Fruit fly (Drosophila melanogaster) whole organism, pupa: Measurements from ENCODE around the gene CG18810.

Experiments used
- CG12605 ChIP-seq: fragments of 200-800 bp; sonication (Bioruptor generic); IDR thresholded peaks from 2 replicates; pipeline ENCODE4 v1.3.6; 2022; ENCODE audit warnings: missing biosample characterization, missing genetic modification characterization
- CG13204 ChIP-seq: fragments of 200-800 bp; sonication (Bioruptor generic); optimal IDR thresholded peaks from 2 replicates; lab custom pipeline; 2018; ENCODE audit warnings: missing biosample characterization, mild to moderate bottlenecking, missing genetic modification characterization, moderate library complexity
- CG14655 ChIP-seq: fragments of 200-800 bp; sonication (Bioruptor generic); optimal IDR thresholded peaks from 3 replicates; lab custom pipeline; 2017; ENCODE audit warnings: mild to moderate bottlenecking, missing biosample characterization, missing genetic modification reagents, missing genetic modification characterization
- CG15710 ChIP-seq: fragments of 200-800 bp; sonication (Bioruptor generic); optimal IDR thresholded peaks from 2 replicates; lab custom pipeline; 2018; ENCODE audit warnings: missing biosample characterization, mild to moderate bottlenecking, missing genetic modification characterization, moderate library complexity
- CG32121 ChIP-seq: fragments of 200-800 bp; sonication (Bioruptor generic); IDR thresholded peaks from 2 replicates; pipeline ENCODE4 v1.3.6; 2022; ENCODE audit warnings: missing biosample characterization, missing genetic modification characterization
- CG34367 ChIP-seq: fragments of 200-800 bp; sonication (Bioruptor generic); optimal IDR thresholded peaks from 2 replicates; lab custom pipeline; 2018; ENCODE audit warnings: missing biosample characterization, mild to moderate bottlenecking, missing genetic modification characterization
- CG4496 ChIP-seq: fragments of 200-800 bp; sonication (Bioruptor generic); IDR thresholded peaks from 3 replicates; pipeline ENCODE4 v1.3.6; 2022; ENCODE audit warnings: missing biosample characterization, missing genetic modification characterization
- CG8159 ChIP-seq: fragments of 200-800 bp; sonication (Bioruptor generic); optimal IDR thresholded peaks from 3 replicates; lab custom pipeline; 2018; ENCODE audit warnings: missing biosample characterization, mild to moderate bottlenecking, missing genetic modification characterization, moderate library complexity
- CG8301 ChIP-seq: fragments of 200-800 bp; sonication (Bioruptor generic); optimal IDR thresholded peaks from 2 replicates; lab custom pipeline; 2018; ENCODE audit warnings: missing biosample characterization, mild to moderate bottlenecking, missing genetic modification characterization
- CG9948 ChIP-seq: fragments of 200-800 bp; sonication (Bioruptor generic); optimal IDR thresholded peaks from 2 replicates; lab custom pipeline; 2018; ENCODE audit warnings: missing biosample characterization, mild to moderate bottlenecking, missing genetic modification characterization, moderate library complexity
- D1 ChIP-seq: fragments of 200-800 bp; sonication (Bioruptor generic); optimal IDR thresholded peaks from 2 replicates; lab custom pipeline; 2018; ENCODE audit warnings: missing biosample characterization, mild to moderate bottlenecking, missing genetic modification characterization, moderate library complexity
- EcR ChIP-seq: fragments of 200-800 bp; sonication (Bioruptor generic); optimal IDR thresholded peaks from 3 replicates; lab custom pipeline; 2019; ENCODE audit warnings: missing biosample characterization, missing genetic modification characterization, mild to moderate bottlenecking, moderate library complexity, missing genetic modification reagents
- Ets98B ChIP-seq: fragments of 200-800 bp; sonication (Bioruptor generic); IDR thresholded peaks from 2 replicates; pipeline ENCODE4 v1.3.6; 2022; ENCODE audit warnings: missing biosample characterization, missing genetic modification characterization
- Pif1A ChIP-seq: fragments of 200-800 bp; sonication (Bioruptor generic); optimal IDR thresholded peaks from 3 replicates; lab custom pipeline; 2016; ENCODE audit warnings: missing biosample characterization, missing genetic modification characterization
- Pif1B ChIP-seq: fragments of 200-800 bp; sonication (Bioruptor generic); optimal IDR thresholded peaks from 3 replicates; lab custom pipeline; 2016; ENCODE audit warnings: missing biosample characterization, missing genetic modification characterization
- Snoo ChIP-seq: fragments of 200-800 bp; sonication (Bioruptor generic); optimal IDR thresholded peaks from 3 replicates; lab custom pipeline; 2017; ENCODE audit warnings: missing biosample characterization, mild to moderate bottlenecking, missing genetic modification characterization, inconsistent platforms
- fd96Ca ChIP-seq: fragments of 200-800 bp; sonication (Bioruptor generic); IDR thresholded peaks from 3 replicates; pipeline ENCODE4 v1.3.6; 2022; ENCODE audit warnings: missing biosample characterization, missing genetic modification characterization
- gl ChIP-seq: fragments of 200-800 bp; sonication (Bioruptor generic); optimal IDR thresholded peaks from 2 replicates; lab custom pipeline; 2018; ENCODE audit warnings: missing biosample characterization, mild to moderate bottlenecking, missing genetic modification characterization
- rn ChIP-seq: fragments of 200-800 bp; sonication (Bioruptor generic); IDR thresholded peaks from 2 replicates; pipeline ENCODE4 v1.3.6; 2022; ENCODE audit warnings: missing biosample characterization, missing genetic modification characterization

CG18810 gene

DNA sequence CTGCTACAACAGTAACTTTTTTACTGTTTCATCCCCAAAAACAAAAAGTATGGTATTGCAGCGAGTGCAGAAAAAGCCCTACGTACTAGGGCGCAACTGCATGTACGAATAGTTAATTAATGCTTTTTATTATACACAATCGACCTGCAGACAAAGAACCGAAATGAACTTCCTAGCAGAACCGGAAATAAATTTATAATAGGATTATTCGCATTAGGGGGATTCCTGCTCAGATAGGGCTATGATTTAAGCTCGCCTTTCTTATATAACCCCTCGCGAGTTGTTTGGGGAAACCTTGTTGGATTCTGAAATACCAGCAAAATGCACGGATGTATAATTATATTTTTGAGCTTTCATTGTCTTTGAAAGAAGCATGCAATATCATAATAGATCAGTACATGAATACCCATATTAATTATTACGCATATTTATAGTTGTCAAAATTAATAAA, 33.0 kb downstream of the CG18810 start, which contains the start of gene Cen:
Cen (minus strand) TSS at position 199 of the 451 bp plus-strand sequence.
- 0 out of 3 replicates have a peak, but pooled peaks have one; percentile 62 for TF ChIP-seq CG4496 (GFP tag; lab: Robert Waterston, UW)
- TF ChIP-seq D1 (tag; lab: Kevin White, UChicago) = no peak
- no peak for TF ChIP-seq gl
- TF ChIP-seq CG15710 = peak; percentile 63
- no peak for TF ChIP-seq Snoo
- peak; percentile 35 for TF ChIP-seq CG34367 (tag; lab: Kevin White, UChicago)
- TF ChIP-seq CG12605 (GFP tag; lab: Robert Waterston, UW) = peak; percentile 52; the same call in 1 of the 2 replicates
- TF ChIP-seq Ets98B (GFP tag; lab: Robert Waterston, UW) = 0 out of 2 replicates have a peak, but pooled peaks have one; percentile 13
- no peak for TF ChIP-seq CG8159 (tag; lab: Kevin White, UChicago)
- TF ChIP-seq CG14655 (GFP tag; lab: Kevin White, UChicago) = no peak
- no peak for TF ChIP-seq rn
- TF ChIP-seq Pif1B (GFP tag; lab: Kevin White, UChicago) = peak; percentile 73
- no peak for TF ChIP-seq fd96Ca (GFP tag; lab: Robert Waterston, UW)
- TF ChIP-seq CG32121 (GFP tag; lab: Robert Waterston, UW) = 0 out of 2 replicates have a peak, but pooled peaks have one; percentile 12
- peak; percentile 22 for TF ChIP-seq CG8301 (tag; lab: Kevin White, UChicago)

DNA sequence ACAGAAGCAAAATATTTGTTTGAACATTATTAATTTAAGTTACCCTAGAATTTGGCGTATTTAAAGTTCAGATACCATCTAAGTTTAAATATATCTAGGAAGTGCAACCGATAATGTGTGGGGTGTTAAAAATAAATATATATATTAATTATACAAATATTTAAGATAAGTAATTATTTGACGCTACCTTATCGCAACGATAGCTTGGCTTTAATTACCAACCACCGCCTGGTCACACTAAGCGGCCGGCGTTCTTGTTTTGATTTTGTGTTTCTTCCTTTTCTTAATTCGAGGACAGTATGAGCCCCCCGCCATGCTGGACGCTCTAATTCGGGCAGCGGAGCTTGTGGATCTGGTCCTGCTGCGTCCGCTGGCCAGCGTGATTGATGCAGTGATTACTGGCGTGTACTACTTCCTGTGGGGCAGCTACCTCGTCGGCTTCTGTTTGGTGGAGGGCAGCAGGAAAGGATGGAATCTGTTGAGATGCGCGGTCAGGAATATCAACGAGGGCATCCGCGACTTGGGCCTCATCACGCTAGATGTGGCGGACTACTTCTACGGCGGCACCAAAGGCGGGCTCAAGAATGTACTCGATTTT, 33.5 kb downstream of the CG18810 start, which contains the start of gene CG2617:
CG2617 (plus strand) TSS at position 233 of the 598 bp plus-strand sequence.
- TF ChIP-seq CG32121 (GFP tag; lab: Robert Waterston, UW) (no peak), fd96Ca (GFP tag; lab: Robert Waterston, UW) (no peak), Pif1B (GFP tag; lab: Kevin White, UChicago) (no peak), EcR (no peak), CG9948 (no peak)

DNA sequence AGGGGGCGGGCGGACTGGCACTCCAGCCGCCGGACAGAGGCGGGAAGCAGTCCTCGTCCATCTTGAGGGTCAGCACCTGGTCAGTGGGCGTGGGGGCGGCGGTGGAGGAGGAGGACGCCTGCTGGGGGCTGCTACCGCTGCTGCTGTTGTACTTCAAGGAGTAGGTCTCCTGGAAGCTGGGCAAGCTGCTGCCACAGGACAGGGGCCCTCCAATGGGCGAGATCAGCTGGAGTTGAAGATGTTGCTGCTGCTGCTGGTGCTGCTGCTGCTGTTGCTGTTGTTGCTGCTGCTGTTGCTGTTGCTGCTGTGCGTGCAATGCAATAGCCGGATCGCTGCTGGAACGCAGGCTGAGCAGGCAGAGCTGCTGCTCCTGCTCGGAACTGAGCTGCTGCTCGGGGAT, 40.0 kb downstream of the CG18810 start:
- no peak for TF ChIP-seq Ets98B (GFP tag; lab: Robert Waterston, UW)
- TF ChIP-seq CG8159 (tag; lab: Kevin White, UChicago) = no peak
- TF ChIP-seq CG14655 (GFP tag; lab: Kevin White, UChicago) = no peak
- TF ChIP-seq CG32121 (GFP tag; lab: Robert Waterston, UW) = no peak
- TF ChIP-seq CG9948 = no peak
- TF ChIP-seq Snoo = no peak
- no peak for TF ChIP-seq CG12605 (GFP tag; lab: Robert Waterston, UW)
- TF ChIP-seq, all 21 proteins: peak for 0

DNA sequence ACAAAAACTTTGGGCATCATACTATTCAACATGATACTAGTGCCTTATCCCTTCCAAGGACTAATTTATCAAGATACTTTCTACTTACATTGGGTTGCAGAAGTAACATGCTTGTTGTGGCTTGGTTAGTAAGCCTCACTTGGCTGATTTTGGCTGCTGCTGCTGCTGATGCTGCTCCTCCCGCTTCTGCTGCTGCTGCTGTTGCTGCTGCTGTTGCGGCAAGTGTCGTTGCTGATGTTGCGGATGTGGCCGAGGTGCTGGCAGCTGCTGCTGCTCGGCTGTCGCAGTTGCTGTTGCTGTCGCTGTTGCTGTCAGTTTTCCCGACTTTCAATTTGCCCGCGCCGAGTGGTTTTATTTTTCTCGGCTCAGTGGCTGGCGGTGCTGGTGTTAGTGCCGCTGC, 41.3 kb downstream of the CG18810 start:
- TF ChIP-seq CG4496 (GFP tag; lab: Robert Waterston, UW) (0 out of 3 replicates have a peak, but pooled peaks have one; percentile 18), fd96Ca (GFP tag; lab: Robert Waterston, UW) (no peak)

DNA sequence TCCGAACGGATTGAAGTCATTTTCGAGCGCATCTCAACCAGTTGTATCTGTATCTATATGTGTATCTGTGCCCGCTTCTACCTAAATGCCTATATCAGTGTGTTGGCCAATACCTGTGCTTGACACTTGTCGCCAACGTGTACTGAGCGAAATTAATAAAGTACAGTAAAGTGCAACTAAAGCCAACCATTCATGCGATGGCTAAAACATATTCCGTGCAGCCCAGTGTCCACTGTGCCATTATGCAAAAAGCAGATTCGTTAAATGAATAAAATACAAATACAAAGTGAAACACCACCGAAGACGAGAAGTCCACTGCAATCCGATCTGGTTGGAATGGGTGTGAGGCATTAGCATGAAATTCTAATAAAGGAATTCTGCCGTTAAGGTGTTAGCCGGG, 46.4 kb downstream of the CG18810 start:
- TF ChIP-seq gl = no peak
- TF ChIP-seq CG13204 (GFP tag; lab: Kevin White, UChicago) = no peak
- peak; percentile 48 for TF ChIP-seq Pif1A
- TF ChIP-seq CG34367 (tag; lab: Kevin White, UChicago) = peak; percentile 2
- peak; percentile 35 for TF ChIP-seq Pif1B (GFP tag; lab: Kevin White, UChicago)
- no peak for TF ChIP-seq CG9948
- TF ChIP-seq CG14655 (GFP tag; lab: Kevin White, UChicago) = peak; percentile 59
- TF ChIP-seq fd96Ca (GFP tag; lab: Robert Waterston, UW) = peak; percentile 39; the same call in 2 of the 3 replicates
- peak; percentile 40; the same call in 1 of the 2 replicates for TF ChIP-seq Ets98B (GFP tag; lab: Robert Waterston, UW)
- TF ChIP-seq CG8301 (tag; lab: Kevin White, UChicago) = peak; percentile 36
- TF ChIP-seq, all 21 proteins: peak for 7
